Fruit fly (Drosophila melanogaster): ENCODE results near the gene Spn.

Gene Spn

dm6 chr3L:2489438-2489837 is 64.7 kb downstream of the Spn start:
- no peak for TF ChIP-seq gl (tag; optimal IDR thresholded peaks at IDR 0.05)
- TF ChIP-seq fd96Ca (GFP tag; IDR thresholded peaks at IDR 0.05): no peak
- TF ChIP-seq CG8159 (tag; optimal IDR thresholded peaks at IDR 0.05): peak; percentile 2
- TF ChIP-seq CG17806 (tag; optimal IDR thresholded peaks at IDR 0.05): peak; percentile 23
- TF ChIP-seq Pif1B (GFP tag; optimal IDR thresholded peaks at IDR 0.05): peak; percentile 10

dm6 chr3L:2488634-2489033 is 65.5 kb downstream of the Spn start, which contains the start of gene CG1146:
Gene CG1146 (plus strand): TSS chr3L:2488804.
- TF ChIP-seq CG8159 (tag; optimal IDR thresholded peaks at IDR 0.05) (peak; percentile 11), EcR (GFP tag; optimal IDR thresholded peaks at IDR 0.05) (peak; percentile 48), CG13204 (GFP tag; optimal IDR thresholded peaks at IDR 0.05) (peak; percentile 44), gl (tag; optimal IDR thresholded peaks at IDR 0.05) (no peak), Snoo (tag; optimal IDR thresholded peaks at IDR 0.05) (no peak), Pif1B (GFP tag; optimal IDR thresholded peaks at IDR 0.05) (peak; percentile 17), CG17806 (tag; optimal IDR thresholded peaks at IDR 0.05) (peak; percentile 1), Ets98B (GFP tag; IDR thresholded peaks at IDR 0.05) (peak; percentile 52; the same call in 1 of the 2 replicates)

dm6 chr3L:2487248-2487647 is 66.8 kb downstream of the Spn start:
- peak; percentile 69 for TF ChIP-seq Ets98B (GFP tag; IDR thresholded peaks at IDR 0.05)
- peak; percentile 89 for TF ChIP-seq CG8159 (tag; optimal IDR thresholded peaks at IDR 0.05)
- 0 out of 3 replicates have a peak, but pooled peaks have one; percentile 18 for TF ChIP-seq fd96Ca (GFP tag; IDR thresholded peaks at IDR 0.05)
- peak; percentile 85 for TF ChIP-seq gl (tag; optimal IDR thresholded peaks at IDR 0.05)
- TF ChIP-seq CG17806 (tag; optimal IDR thresholded peaks at IDR 0.05): peak; percentile 96
- TF ChIP-seq CG10348 (GFP tag; IDR thresholded peaks at IDR 0.05): no peak
- TF ChIP-seq D1 (tag; optimal IDR thresholded peaks at IDR 0.05): peak; percentile 90
- TF ChIP-seq CG4496 (GFP tag; IDR thresholded peaks at IDR 0.05): peak; percentile 89
- peak; percentile 95 for TF ChIP-seq CG14655 (GFP tag; optimal IDR thresholded peaks at IDR 0.05)
- no peak for TF ChIP-seq rn (GFP tag; IDR thresholded peaks at IDR 0.05)
- no peak for TF ChIP-seq EcR (GFP tag; optimal IDR thresholded peaks at IDR 0.05)
- TF ChIP-seq Pif1A (GFP tag; optimal IDR thresholded peaks at IDR 0.05): peak; percentile 89
- TF ChIP-seq CG13204 (GFP tag; optimal IDR thresholded peaks at IDR 0.05): peak; percentile 3
- peak; percentile 79 for TF ChIP-seq CG15710 (tag; optimal IDR thresholded peaks at IDR 0.05)
- peak; percentile 80 for TF ChIP-seq Pif1B (GFP tag; optimal IDR thresholded peaks at IDR 0.05)
- TF ChIP-seq CG32121 (GFP tag; IDR thresholded peaks at IDR 0.05): peak; percentile 41; the same call in 1 of the 2 replicates
- TF ChIP-seq CG34367 (tag; optimal IDR thresholded peaks at IDR 0.05): peak; percentile 65
- peak; percentile 96 for TF ChIP-seq CG9948 (tag; optimal IDR thresholded peaks at IDR 0.05)
- peak; percentile 80 for TF ChIP-seq Snoo (tag; optimal IDR thresholded peaks at IDR 0.05)
- peak; percentile 82 for TF ChIP-seq CG12605 (GFP tag; IDR thresholded peaks at IDR 0.05)
- peak; percentile 91 for TF ChIP-seq CG8301 (tag; optimal IDR thresholded peaks at IDR 0.05)

dm6 chr3L:2486493-2486892 is 67.6 kb downstream of the Spn start:
- TF ChIP-seq CG12605 (GFP tag; IDR thresholded peaks at IDR 0.05): no peak
- 0 out of 2 replicates have a peak, but pooled peaks have one; percentile 24 for TF ChIP-seq CG32121 (GFP tag; IDR thresholded peaks at IDR 0.05)
- TF ChIP-seq CG8301 (tag; optimal IDR thresholded peaks at IDR 0.05): peak; percentile 49
- no peak for TF ChIP-seq D1 (tag; optimal IDR thresholded peaks at IDR 0.05)
- peak; percentile 4 for TF ChIP-seq CG15710 (tag; optimal IDR thresholded peaks at IDR 0.05)
- no peak for TF ChIP-seq CG13204 (GFP tag; optimal IDR thresholded peaks at IDR 0.05)
- TF ChIP-seq CG9948 (tag; optimal IDR thresholded peaks at IDR 0.05): peak; percentile 54
- TF ChIP-seq CG10348 (GFP tag; IDR thresholded peaks at IDR 0.05): no peak
- TF ChIP-seq Pif1A (GFP tag; optimal IDR thresholded peaks at IDR 0.05): peak; percentile 50
- TF ChIP-seq CG17806 (tag; optimal IDR thresholded peaks at IDR 0.05): peak; percentile 60
- TF ChIP-seq Snoo (tag; optimal IDR thresholded peaks at IDR 0.05): no peak
- TF ChIP-seq Ets98B (GFP tag; IDR thresholded peaks at IDR 0.05): no peak
- TF ChIP-seq gl (tag; optimal IDR thresholded peaks at IDR 0.05): no peak
- TF ChIP-seq Pif1B (GFP tag; optimal IDR thresholded peaks at IDR 0.05): peak; percentile 65
- peak; percentile 43 for TF ChIP-seq CG8159 (tag; optimal IDR thresholded peaks at IDR 0.05)
- TF ChIP-seq EcR (GFP tag; optimal IDR thresholded peaks at IDR 0.05): no peak
- no peak for TF ChIP-seq CG4496 (GFP tag; IDR thresholded peaks at IDR 0.05)
- TF ChIP-seq rn (GFP tag; IDR thresholded peaks at IDR 0.05): no peak
- peak; percentile 11 for TF ChIP-seq CG34367 (tag; optimal IDR thresholded peaks at IDR 0.05)
- peak; percentile 73 for TF ChIP-seq CG14655 (GFP tag; optimal IDR thresholded peaks at IDR 0.05)
- TF ChIP-seq fd96Ca (GFP tag; IDR thresholded peaks at IDR 0.05): no peak

dm6 chr3L:2485331-2486115 is 68.6 kb downstream of the Spn start:
- TF ChIP-seq Snoo (tag; optimal IDR thresholded peaks at IDR 0.05) (no peak), fd96Ca (GFP tag; IDR thresholded peaks at IDR 0.05) (no peak), Ets98B (GFP tag; IDR thresholded peaks at IDR 0.05) (no peak), CG8159 (tag; optimal IDR thresholded peaks at IDR 0.05) (no peak), CG8301 (tag; optimal IDR thresholded peaks at IDR 0.05) (no peak), CG15710 (tag; optimal IDR thresholded peaks at IDR 0.05) (no peak), CG13204 (GFP tag; optimal IDR thresholded peaks at IDR 0.05) (no peak), CG14655 (GFP tag; optimal IDR thresholded peaks at IDR 0.05) (no peak), rn (GFP tag; IDR thresholded peaks at IDR 0.05) (no peak), CG12605 (GFP tag; IDR thresholded peaks at IDR 0.05) (no peak), CG17806 (tag; optimal IDR thresholded peaks at IDR 0.05) (no peak), CG34367 (tag; optimal IDR thresholded peaks at IDR 0.05) (no peak), CG9948 (tag; optimal IDR thresholded peaks at IDR 0.05) (no peak), CG4496 (GFP tag; IDR thresholded peaks at IDR 0.05) (no peak), EcR (GFP tag; optimal IDR thresholded peaks at IDR 0.05) (no peak), CG10348 (GFP tag; IDR thresholded peaks at IDR 0.05) (no peak), Pif1A (GFP tag; optimal IDR thresholded peaks at IDR 0.05) (no peak), gl (tag; optimal IDR thresholded peaks at IDR 0.05) (no peak), CG32121 (GFP tag; IDR thresholded peaks at IDR 0.05) (no peak)

Data from whole organism, pupa.